Fruit fly (Drosophila melanogaster) whole organism, pupa: ENCODE measurements around the gene Miga.

ENCODE experiments used
- CG10348 ChIP-seq: fragments of 200-800 bp; sonication (Bioruptor generic); IDR thresholded peaks from 2 replicates; pipeline ENCODE4 v1.3.6; 2022; ENCODE audit warnings: missing biosample characterization, missing genetic modification characterization
- CG12605 ChIP-seq: fragments of 200-800 bp; sonication (Bioruptor generic); IDR thresholded peaks from 2 replicates; pipeline ENCODE4 v1.3.6; 2022; ENCODE audit warnings: missing biosample characterization, missing genetic modification characterization
- CG14655 ChIP-seq: fragments of 200-800 bp; sonication (Bioruptor generic); optimal IDR thresholded peaks from 3 replicates; lab custom pipeline; 2017; ENCODE audit warnings: mild to moderate bottlenecking, missing biosample characterization, missing genetic modification reagents, missing genetic modification characterization
- CG15710 ChIP-seq: fragments of 200-800 bp; sonication (Bioruptor generic); optimal IDR thresholded peaks from 2 replicates; lab custom pipeline; 2018; ENCODE audit warnings: missing biosample characterization, mild to moderate bottlenecking, missing genetic modification characterization, moderate library complexity
- CG34367 ChIP-seq: fragments of 200-800 bp; sonication (Bioruptor generic); optimal IDR thresholded peaks from 2 replicates; lab custom pipeline; 2018; ENCODE audit warnings: missing biosample characterization, mild to moderate bottlenecking, missing genetic modification characterization
- CG4496 ChIP-seq: fragments of 200-800 bp; sonication (Bioruptor generic); IDR thresholded peaks from 3 replicates; pipeline ENCODE4 v1.3.6; 2022; ENCODE audit warnings: missing biosample characterization, missing genetic modification characterization
- CG8301 ChIP-seq: fragments of 200-800 bp; sonication (Bioruptor generic); optimal IDR thresholded peaks from 2 replicates; lab custom pipeline; 2018; ENCODE audit warnings: missing biosample characterization, mild to moderate bottlenecking, missing genetic modification characterization
- Ets98B ChIP-seq: fragments of 200-800 bp; sonication (Bioruptor generic); IDR thresholded peaks from 2 replicates; pipeline ENCODE4 v1.3.6; 2022; ENCODE audit warnings: missing biosample characterization, missing genetic modification characterization
- Snoo ChIP-seq: fragments of 200-800 bp; sonication (Bioruptor generic); optimal IDR thresholded peaks from 3 replicates; lab custom pipeline; 2017; ENCODE audit warnings: missing biosample characterization, mild to moderate bottlenecking, missing genetic modification characterization, inconsistent platforms
- rn ChIP-seq: fragments of 200-800 bp; sonication (Bioruptor generic); IDR thresholded peaks from 2 replicates; pipeline ENCODE4 v1.3.6; 2022; ENCODE audit warnings: missing biosample characterization, missing genetic modification characterization

- TF ChIP-seq CG10348 (GFP tag; lab: Robert Waterston, UW) (no peak), CG4496 (GFP tag; lab: Robert Waterston, UW) (peak; percentile 95), CG8301 (tag; lab: Kevin White, UChicago) (peak; percentile 57), rn (no peak), Ets98B (peak; percentile 99), CG14655 (GFP tag; lab: Kevin White, UChicago) (no peak), CG34367 (tag; lab: Kevin White, UChicago) (peak; percentile 14), CG12605 (GFP tag; lab: Robert Waterston, UW) (peak; percentile 95), CG15710 (peak; percentile 48), Snoo (peak; percentile 58)
Observed at dm6 chrX:8409793-8410192, 27.8 kb downstream of the Miga start.
